Fruit fly (Drosophila melanogaster) whole organism, embryonic: ENCODE data around the gene Rpt6R.

Experiments
- Atf-2 ChIP-seq: fragments of 200-800 bp; sonication (Bioruptor generic); optimal IDR thresholded peaks from 2 replicates; lab custom pipeline; 2016; ENCODE audit warnings: missing biosample characterization, missing genetic modification characterization
- Atf6 ChIP-seq: fragments of 200-800 bp; sonication (Bioruptor generic); IDR thresholded peaks from 2 replicates; pipeline ENCODE4 v1.3.6; 2022; ENCODE audit warnings: missing biosample characterization, missing genetic modification characterization
- Bteb2 ChIP-seq: fragments of 200-800 bp; sonication (Bioruptor generic); optimal IDR thresholded peaks from 2 replicates; lab custom pipeline; 2016; ENCODE audit warnings: missing biosample characterization, missing genetic modification characterization
- CG10147 ChIP-seq: fragments of 200-800 bp; sonication (Bioruptor generic); optimal IDR thresholded peaks from 2 replicates; lab custom pipeline; 2019; ENCODE audit warnings: missing biosample characterization, mild to moderate bottlenecking, missing genetic modification characterization, moderate library complexity
- CG12071 ChIP-seq: fragments of 200-800 bp; sonication (Bioruptor generic); optimal IDR thresholded peaks from 3 replicates; lab custom pipeline; 2018; ENCODE audit warnings: missing biosample characterization, mild to moderate bottlenecking, missing genetic modification characterization
- CG12236 ChIP-seq: fragments of 200-800 bp; sonication (Bioruptor generic); optimal IDR thresholded peaks from 2 replicates; lab custom pipeline; 2016; ENCODE audit warnings: missing biosample characterization, missing genetic modification characterization
- CG13123 ChIP-seq: fragments of 200-800 bp; sonication (Bioruptor generic); optimal IDR thresholded peaks from 2 replicates; lab custom pipeline; 2016; ENCODE audit warnings: missing biosample characterization, missing genetic modification characterization
- CG1603 ChIP-seq: fragments of 200-800 bp; sonication (Bioruptor generic); optimal IDR thresholded peaks from 2 replicates; lab custom pipeline; 2019; ENCODE audit warnings: missing biosample characterization, mild to moderate bottlenecking, missing genetic modification characterization, moderate library complexity
- CG16815 ChIP-seq: fragments of 200-800 bp; sonication (Bioruptor generic); optimal IDR thresholded peaks from 3 replicates; lab custom pipeline; 2017; ENCODE audit warnings: missing biosample characterization, mild to moderate bottlenecking, missing genetic modification characterization
- CG17359 ChIP-seq: fragments of 200-800 bp; sonication (Bioruptor generic); optimal IDR thresholded peaks from 3 replicates; lab custom pipeline; 2018; ENCODE audit warnings: missing biosample characterization, mild to moderate bottlenecking, missing genetic modification characterization, moderate library complexity
- CG17802 ChIP-seq: fragments of 200-800 bp; sonication (Bioruptor generic); optimal IDR thresholded peaks from 2 replicates; lab custom pipeline; 2018; ENCODE audit warnings: missing biosample characterization, mild to moderate bottlenecking, missing genetic modification characterization, moderate library complexity
- CG1792 ChIP-seq: fragments of 200-800 bp; sonication (Bioruptor generic); optimal IDR thresholded peaks from 2 replicates; lab custom pipeline; 2016; ENCODE audit warnings: missing biosample characterization, missing genetic modification characterization
- CG2199 ChIP-seq: fragments of 200-800 bp; sonication (Bioruptor generic); IDR thresholded peaks from 3 replicates; pipeline ENCODE4 v1.3.6; 2022; ENCODE audit warnings: missing biosample characterization, missing genetic modification characterization
- CG32767 ChIP-seq: fragments of 200-800 bp; sonication (Bioruptor generic); IDR thresholded peaks from 2 replicates; pipeline ENCODE4 v1.3.6; 2022; ENCODE audit warnings: missing biosample characterization, missing genetic modification characterization
- CG32772 ChIP-seq: fragments of 200-800 bp; sonication (Bioruptor generic); IDR thresholded peaks from 2 replicates; pipeline ENCODE4 v1.3.6; 2022; ENCODE audit warnings: missing biosample characterization, missing genetic modification characterization
- CG3726 ChIP-seq: fragments of 200-800 bp; sonication (Bioruptor generic); IDR thresholded peaks from 3 replicates; pipeline ENCODE4, ENCODE4 v1.3.6; 2022; ENCODE audit warnings: missing biosample characterization, missing genetic modification characterization
- CG4404 ChIP-seq: fragments of 200-800 bp; sonication (Bioruptor generic); IDR thresholded peaks from 2 replicates; pipeline ENCODE4 v1.3.6; 2022; ENCODE audit warnings: missing biosample characterization, missing genetic modification characterization
- CG7928 ChIP-seq: fragments of 200-800 bp; sonication (Bioruptor generic); optimal IDR thresholded peaks from 2 replicates; lab custom pipeline; 2017; ENCODE audit warnings: missing biosample characterization, mild to moderate bottlenecking, missing genetic modification characterization
- CG8388 ChIP-seq: fragments of 200-800 bp; sonication (Bioruptor generic); optimal IDR thresholded peaks from 2 replicates; lab custom pipeline; 2019; ENCODE audit warnings: missing biosample characterization, mild to moderate bottlenecking, missing genetic modification characterization, moderate library complexity
- CG8944 ChIP-seq: fragments of 200-800 bp; sonication (Bioruptor generic); optimal IDR thresholded peaks from 3 replicates; lab custom pipeline; 2016; ENCODE audit warnings: missing biosample characterization, missing genetic modification characterization
- Chrac-16 ChIP-seq: fragments of 200-800 bp; sonication (Bioruptor generic); optimal IDR thresholded peaks from 3 replicates; lab custom pipeline; 2016; ENCODE audit warnings: missing biosample characterization, missing genetic modification characterization
- D19B ChIP-seq: fragments of 200-800 bp; sonication (Bioruptor generic); optimal IDR thresholded peaks from 2 replicates; lab custom pipeline; 2017; ENCODE audit warnings: missing biosample characterization, mild to moderate bottlenecking, missing genetic modification characterization
- Dll ChIP-seq: fragments of 200-800 bp; sonication (Bioruptor generic); IDR thresholded peaks from 4 replicates; pipeline ENCODE4 v1.3.6; 2022; ENCODE audit warnings: missing biosample characterization, missing genetic modification characterization; ENCODE audit not compliant: partially characterized antibody
- Dp ChIP-seq: fragments of 200-800 bp; sonication (Bioruptor generic); optimal IDR thresholded peaks from 2 replicates; lab custom pipeline; 2018; ENCODE audit warnings: missing biosample characterization, mild to moderate bottlenecking, missing genetic modification characterization, moderate library complexity
- Drgx ChIP-seq: fragments of 200-800 bp; sonication (Bioruptor generic); IDR thresholded peaks from 2 replicates; pipeline ENCODE4 v1.3.6; 2022; ENCODE audit warnings: missing biosample characterization, missing genetic modification characterization
- Fer3 ChIP-seq: fragments of 200-800 bp; sonication (Bioruptor generic); optimal IDR thresholded peaks from 2 replicates; lab custom pipeline; 2018; ENCODE audit warnings: missing biosample characterization, mild to moderate bottlenecking, missing genetic modification characterization, moderate library complexity
- Mes4 ChIP-seq: fragments of 200-800 bp; sonication (Bioruptor generic); optimal IDR thresholded peaks from 2 replicates; lab custom pipeline; 2016; ENCODE audit warnings: missing biosample characterization, missing genetic modification characterization
- Neu2 ChIP-seq: fragments of 200-800 bp; sonication (Bioruptor generic); optimal IDR thresholded peaks from 3 replicates; lab custom pipeline; 2016; ENCODE audit warnings: missing biosample characterization, missing genetic modification characterization, borderline replicate concordance
- Nf-YC ChIP-seq: fragments of 200-800 bp; optimal IDR thresholded peaks from 3 replicates; lab custom pipeline; 2019; ENCODE audit warnings: missing biosample characterization, mild to moderate bottlenecking, missing genetic modification characterization, moderate library complexity
- Opbp ChIP-seq: fragments of 200-800 bp; sonication (Bioruptor generic); IDR thresholded peaks from 3 replicates; pipeline ENCODE4 v1.3.6; 2022; ENCODE audit warnings: missing biosample characterization, missing genetic modification characterization; ENCODE audit not compliant: partially characterized antibody
- Ptx1 ChIP-seq: fragments of 200-800 bp; sonication (Bioruptor generic); IDR thresholded peaks from 2 replicates; pipeline ENCODE4 v1.3.6; 2022; ENCODE audit warnings: missing biosample characterization, missing genetic modification characterization
- Spps ChIP-seq: fragments of 200-800 bp; sonication (Bioruptor generic); optimal IDR thresholded peaks from 2 replicates; lab custom pipeline; 2018; ENCODE audit warnings: missing biosample characterization, mild to moderate bottlenecking, missing genetic modification characterization
- TFAM ChIP-seq: fragments of 200-800 bp; sonication (Bioruptor generic); optimal IDR thresholded peaks from 2 replicates; lab custom pipeline; 2017; ENCODE audit warnings: missing biosample characterization, missing genetic modification characterization, inconsistent platforms
- Vsx1 ChIP-seq: fragments of 200-800 bp; sonication (Bioruptor generic); optimal IDR thresholded peaks from 2 replicates; lab custom pipeline; 2017; ENCODE audit warnings: missing biosample characterization, mild to moderate bottlenecking, missing genetic modification characterization, missing genetic modification reagents
- bbx ChIP-seq: fragments of 200-800 bp; sonication (Bioruptor generic); IDR thresholded peaks from 2 replicates; pipeline ENCODE4 v1.3.6; 2022; ENCODE audit warnings: missing biosample characterization, missing genetic modification characterization; ENCODE audit not compliant: partially characterized antibody
- bowl ChIP-seq: fragments of 200-800 bp; sonication (Bioruptor generic); IDR thresholded peaks from 2 replicates; pipeline ENCODE4 v1.3.6; 2022; ENCODE audit warnings: missing biosample characterization, missing genetic modification characterization
- eyg ChIP-seq: fragments of 200-800 bp; sonication (Bioruptor generic); optimal IDR thresholded peaks from 3 replicates; lab custom pipeline; 2016; ENCODE audit warnings: missing biosample characterization, missing genetic modification characterization
- gcm ChIP-seq: fragments of 200-800 bp; sonication (Bioruptor generic); optimal IDR thresholded peaks from 2 replicates; lab custom pipeline; 2019; ENCODE audit warnings: missing biosample characterization, mild to moderate bottlenecking, missing genetic modification characterization, moderate library complexity
- gfzf ChIP-seq: fragments of 200-800 bp; sonication (Bioruptor generic); optimal IDR thresholded peaks from 2 replicates; lab custom pipeline; 2016; ENCODE audit warnings: missing biosample characterization, mild to moderate bottlenecking, missing genetic modification characterization, moderate library complexity
- hbn ChIP-seq: fragments of 200-800 bp; sonication (Bioruptor generic); IDR thresholded peaks from 2 replicates; pipeline ENCODE4 v1.3.6; 2022; ENCODE audit warnings: missing biosample characterization, missing genetic modification characterization; ENCODE audit not compliant: partially characterized antibody
- klu ChIP-seq: fragments of 200-800 bp; sonication (Bioruptor generic); IDR thresholded peaks from 2 replicates; pipeline ENCODE4 v1.3.6; 2022; ENCODE audit warnings: missing biosample characterization, missing genetic modification characterization
- repo ChIP-seq: fragments of 200-800 bp; sonication (Bioruptor generic); optimal IDR thresholded peaks from 2 replicates; lab custom pipeline; 2016; ENCODE audit warnings: missing biosample characterization, missing genetic modification characterization
- row ChIP-seq: fragments of 200-800 bp; sonication (Bioruptor generic); IDR thresholded peaks from 3 replicates; pipeline ENCODE4 v1.3.6; 2022; ENCODE audit warnings: missing biosample characterization, missing genetic modification characterization
- sc ChIP-seq, 3 experiments: fragments of >200 bp in 2 of 3; fragments of 200-800 bp in 1 of 3; sonication (Bioruptor generic) in 1 of 3; optimal IDR thresholded peaks; 2 replicates in 2 of 3; 3 replicates in 1 of 3; lab custom pipeline; 2017; ENCODE audit warnings: mild to moderate bottlenecking in 1 of 3, missing biosample characterization in 1 of 3, missing genetic modification characterization in 1 of 3, missing genetic modification reagents in 1 of 3
- sima ChIP-seq: fragments of 200-800 bp; sonication (Bioruptor generic); optimal IDR thresholded peaks from 2 replicates; lab custom pipeline; 2016; ENCODE audit warnings: missing biosample characterization, missing genetic modification characterization
- sqz ChIP-seq: fragments of 200-800 bp; sonication (Bioruptor generic); optimal IDR thresholded peaks from 3 replicates; lab custom pipeline; 2018; ENCODE audit warnings: missing biosample characterization, mild to moderate bottlenecking, missing genetic modification characterization
- trem ChIP-seq: fragments of 200-800 bp; optimal IDR thresholded peaks from 3 replicates; lab custom pipeline; 2019; ENCODE audit warnings: missing biosample characterization, mild to moderate bottlenecking, missing genetic modification characterization, moderate library complexity
- ttk ChIP-seq: fragments of 200-800 bp; sonication (Bioruptor generic); IDR thresholded peaks from 2 replicates; pipeline ENCODE4 v2.1.2; 2022; ENCODE audit warnings: missing biosample characterization, missing genetic modification characterization
- unpg ChIP-seq: fragments of 200-800 bp; sonication (Bioruptor generic); optimal IDR thresholded peaks from 3 replicates; lab custom pipeline; 2018; ENCODE audit warnings: missing biosample characterization, mild to moderate bottlenecking, missing genetic modification characterization, moderate library complexity
- wdn ChIP-seq: fragments of 200-800 bp; sonication (Bioruptor generic); IDR thresholded peaks from 2 replicates; pipeline ENCODE4 v1.3.6; 2022; ENCODE audit warnings: missing biosample characterization, missing genetic modification characterization
- zfh1 ChIP-seq: fragments of 200-800 bp; sonication (Bioruptor generic); IDR thresholded peaks from 3 replicates; pipeline ENCODE4 v1.3.6; 2022; ENCODE audit warnings: missing biosample characterization, missing genetic modification characterization

Gene Rpt6R

DNA sequence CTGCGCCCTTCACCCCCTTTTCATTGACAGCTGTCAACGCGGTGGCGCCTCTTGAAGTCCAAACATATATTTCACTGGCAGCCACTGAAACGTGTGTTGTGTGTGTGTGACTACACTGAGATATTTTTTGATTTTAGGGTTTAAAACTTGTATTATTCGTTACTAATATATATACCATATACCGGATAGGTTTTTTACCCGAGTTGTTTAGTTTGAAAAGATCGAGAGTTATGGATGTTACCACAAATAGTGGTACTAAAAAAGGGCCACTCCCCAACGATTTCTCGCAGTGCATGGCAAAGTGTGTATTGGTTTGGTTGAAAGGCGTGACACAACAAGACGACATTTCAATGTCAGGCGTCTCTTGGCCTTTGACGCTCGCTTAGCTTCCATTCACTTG lies 47.1 kb downstream of the Rpt6R start (continued):
- TF ChIP-seq sima (GFP tag; lab: Kevin White, UChicago) (no peak), Vsx1 (GFP tag; lab: Kevin White, UChicago) (no peak), Atf-2 (no peak), CG4404 (GFP tag; lab: Robert Waterston, UW) (no peak), CG13123 (GFP tag; lab: Kevin White, UChicago) (no peak), CG32767 (0 out of 2 replicates have a peak, but pooled peaks have one; percentile 19), Ptx1 (GFP tag; lab: Robert Waterston, UW) (peak; percentile 31; the same call in 1 of the 2 replicates), CG8944 (GFP tag; lab: Kevin White, UChicago) (no peak), Dll (GFP tag; lab: Robert Waterston, UW) (no peak), unpg (peak; percentile 35), CG1603 (tag; lab: Kevin White, UChicago) (peak; percentile 40), repo (no peak), CG1792 (no peak), TFAM (GFP tag; lab: Kevin White, UChicago) (no peak), CG2199 (GFP tag; lab: Robert Waterston, UW) (no peak), Atf6 (GFP tag; lab: Robert Waterston, UW) (peak; percentile 54; the same call in 1 of the 2 replicates), CG16815 (GFP tag; lab: Kevin White, UChicago) (no peak), trem (tag; lab: Kevin White, UChicago) (no peak), CG12236 (GFP tag; lab: Kevin White, UChicago) (no peak), Bteb2 (no peak), wdn (GFP tag; lab: Robert Waterston, UW) (no peak), row (GFP tag; lab: Robert Waterston, UW) (peak; percentile 65; the same call in 2 of the 3 replicates), CG17802 (tag; lab: Kevin White, UChicago) (no peak), Mes4 (GFP tag; lab: Kevin White, UChicago) (no peak), Chrac-16 (GFP tag; lab: Kevin White, UChicago) (no peak), CG32772 (no peak), gcm (GFP tag; lab: Kevin White, UChicago) (no peak), Dp (no peak), bbx (GFP tag; lab: Robert Waterston, UW) (no peak), Neu2 (GFP tag; lab: Kevin White, UChicago) (no peak), Fer3 (tag; lab: Kevin White, UChicago) (no peak), D19B (GFP tag; lab: Kevin White, UChicago) (no peak), sqz (no peak), CG12071 (GFP tag; lab: Kevin White, UChicago) (no peak), CG3726 (GFP tag; lab: Robert Waterston, UW) (no peak), ttk (GFP tag; lab: Robert Waterston, UW) (no peak), sc (optimal IDR thresholded peaks at IDR 0.05; lab: Kevin White, UChicago) (no peak), sc (GFP tag; optimal IDR thresholded peaks at IDR 0.05; lab: Kevin White, UChicago) (no peak), hbn (no peak), gfzf (GFP tag; lab: Kevin White, UChicago) (no peak), Opbp (GFP tag; lab: Robert Waterston, UW) (no peak), CG7928 (GFP tag; lab: Kevin White, UChicago) (no peak), CG8388 (GFP tag; lab: Kevin White, UChicago) (no peak), CG17359 (no peak), CG10147 (GFP tag; lab: Kevin White, UChicago) (no peak), zfh1 (GFP tag; lab: Robert Waterston, UW) (0 out of 3 replicates have a peak, but pooled peaks have one; percentile 44), eyg (no peak), Spps (no peak), klu (GFP tag; lab: Robert Waterston, UW) (no peak), bowl (GFP tag; lab: Robert Waterston, UW) (no peak), Drgx (GFP tag; lab: Robert Waterston, UW) (no peak), Nf-YC (tag; lab: Kevin White, UChicago) (peak; percentile 11)
